Worm (Caenorhabditis elegans): ENCODE data around the gene C01G10.1.
A peak's percentile ranks its signal among the peaks of the same experiment; 100 is the strongest.

DNA sequence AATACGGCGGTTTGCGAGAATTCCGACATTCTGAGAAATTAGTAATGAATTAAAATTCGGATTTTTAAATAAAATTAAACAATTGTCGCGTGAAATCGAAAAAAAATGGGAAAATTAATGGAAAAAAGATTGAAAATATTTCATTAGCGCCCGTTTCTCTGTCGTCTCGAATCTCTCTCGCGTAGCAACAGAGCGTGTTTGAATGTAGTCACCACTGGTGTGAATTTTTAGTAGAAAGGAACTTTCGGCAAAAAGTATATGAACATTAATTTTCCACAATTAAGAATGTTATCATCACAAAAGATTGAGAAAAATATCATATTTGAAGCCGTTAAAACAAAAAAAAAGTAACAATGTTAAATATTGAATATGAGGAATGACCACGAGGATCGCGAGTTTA lies 37.2 kb downstream of the C01G10.1 start, which contains the start of gene aipl-1:
- TF ChIP-seq ama-1 (optimal IDR thresholded peaks at IDR 0.05) (no peak), dpl-1 (GFP tag; optimal IDR thresholded peaks at IDR 0.05) (peak; percentile 85), fos-1 (tag; optimal IDR thresholded peaks at IDR 0.05) (no peak), F26F4.8 (GFP tag; conservative IDR thresholded peaks at IDR 0.05) (no peak), lin-13 (GFP tag; optimal IDR thresholded peaks at IDR 0.05) (peak; percentile 58), nhr-11 (tag; optimal IDR thresholded peaks at IDR 0.05) (peak; percentile 52), ZK337.2 (GFP tag; IDR thresholded peaks at IDR 0.05) (peak; percentile 47; the same call in 1 of the 2 replicates), ceh-82 (tag; optimal IDR thresholded peaks at IDR 0.05) (no peak), vab-7 (GFP tag; IDR thresholded peaks at IDR 0.05) (no peak), unc-39 (tag; optimal IDR thresholded peaks at IDR 0.05) (no peak)
